Fruit fly (Drosophila melanogaster) whole organism, wandering third instar larva: ENCODE results near the gene spn-D.

Source experiments
- Abd-B ChIP-seq: fragments of >200 bp; optimal IDR thresholded peaks from 2 replicates; lab custom pipeline; 2017; ENCODE audit warnings: missing biosample characterization, missing genetic modification characterization
- CG32264 ChIP-seq: fragments of 200-800 bp; sonication (Bioruptor generic); optimal IDR thresholded peaks from 2 replicates; lab custom pipeline; 2016; ENCODE audit warnings: missing biosample characterization, missing genetic modification characterization
- CG9705 ChIP-seq: fragments of 200-800 bp; sonication (Bioruptor generic); optimal IDR thresholded peaks from 2 replicates; lab custom pipeline; 2018; ENCODE audit warnings: missing biosample characterization, mild to moderate bottlenecking, missing genetic modification characterization
- CrebA ChIP-seq: fragments of 200-800 bp; sonication (Bioruptor generic); optimal IDR thresholded peaks from 2 replicates; lab custom pipeline; 2016; ENCODE audit warnings: missing biosample characterization, mild to moderate bottlenecking, missing genetic modification characterization, borderline replicate concordance
- Dfd ChIP-seq: fragments of >200 bp; optimal IDR thresholded peaks from 2 replicates; lab custom pipeline; 2017; ENCODE audit warnings: missing biosample characterization, missing genetic modification characterization
- Dif ChIP-seq: fragments of 200-275, 200-300 bp; sonication (Bioruptor generic); optimal IDR thresholded peaks from 2 replicates; lab custom pipeline; 2018; ENCODE audit warnings: missing biosample characterization, missing genetic modification characterization; ENCODE audit not compliant: partially characterized antibody
- GATAd ChIP-seq: sonication (Bioruptor generic); optimal IDR thresholded peaks from 2 replicates; lab custom pipeline; 2016; ENCODE audit warnings: missing biosample characterization, missing genetic modification characterization
- HLH106 ChIP-seq: fragments of 200-800 bp; optimal IDR thresholded peaks from 3 replicates; lab custom pipeline; 2019; ENCODE audit warnings: missing biosample characterization, mild to moderate bottlenecking, missing genetic modification characterization, moderate library complexity
- Hnf4 ChIP-seq: fragments of 200-800 bp; sonication (Bioruptor generic); optimal IDR thresholded peaks from 2 replicates; lab custom pipeline; 2016; ENCODE audit warnings: missing biosample characterization, mild to moderate bottlenecking, missing genetic modification characterization
- Hr78 ChIP-seq: fragments of >200 bp; optimal IDR thresholded peaks from 2 replicates; lab custom pipeline; 2017; ENCODE audit warnings: missing biosample characterization, missing genetic modification characterization
- Hr83 ChIP-seq: fragments of 200-300 bp; sonication (Bioruptor generic); optimal IDR thresholded peaks from 2 replicates; lab custom pipeline; 2016; ENCODE audit warnings: missing biosample characterization, mild to moderate bottlenecking, missing genetic modification characterization, moderate library complexity; ENCODE audit not compliant: poor library complexity, severe bottlenecking
- Jra ChIP-seq: sonication (Bioruptor generic); optimal IDR thresholded peaks from 2 replicates; lab custom pipeline; 2016; ENCODE audit warnings: missing biosample characterization, missing genetic modification characterization
- Mio ChIP-seq: sonication (Bioruptor generic); optimal IDR thresholded peaks from 2 replicates; lab custom pipeline; 2016; ENCODE audit warnings: missing biosample characterization, missing genetic modification characterization
- Myc ChIP-seq: fragments of >200 bp; optimal IDR thresholded peaks from 2 replicates; lab custom pipeline; 2017
- N ChIP-seq: fragments of >200 bp; optimal IDR thresholded peaks from 2 replicates; lab custom pipeline; 2018; ENCODE audit warnings: missing biosample characterization, missing external identifiers, missing genetic modification characterization
- OdsH ChIP-seq: fragments of 200-800 bp; sonication (Bioruptor generic); optimal IDR thresholded peaks from 2 replicates; lab custom pipeline; 2016; ENCODE audit warnings: missing biosample characterization, mild to moderate bottlenecking, missing genetic modification characterization
- Rel ChIP-seq, 2 experiments: fragments of 200-800 bp; sonication (Bioruptor generic) in 1 of 2; optimal IDR thresholded peaks; 2 replicates in 1 of 2; 3 replicates in 1 of 2; lab custom pipeline; 2016 to 2019; ENCODE audit warnings: mild to moderate bottlenecking in 2 of 2, missing biosample characterization in 2 of 2, missing genetic modification characterization in 2 of 2, moderate library complexity in 1 of 2
- Sp1 ChIP-seq: fragments of 200-800 bp; sonication (Bioruptor generic); optimal IDR thresholded peaks from 3 replicates; lab custom pipeline; 2019; ENCODE audit warnings: missing biosample characterization, mild to moderate bottlenecking, missing genetic modification characterization, moderate library complexity
- Vsx2 ChIP-seq: fragments of 200-300, 225-300 bp; sonication (Bioruptor generic); optimal IDR thresholded peaks from 2 replicates; lab custom pipeline; 2018; ENCODE audit warnings: missing biosample characterization, missing genetic modification characterization; ENCODE audit not compliant: partially characterized antibody
- br ChIP-seq: fragments of 200-800 bp; sonication (Bioruptor generic); optimal IDR thresholded peaks from 2 replicates; lab custom pipeline; 2016; ENCODE audit warnings: missing biosample characterization, missing genetic modification characterization
- brk ChIP-seq: fragments of 200-800 bp; sonication (Bioruptor generic); optimal IDR thresholded peaks from 2 replicates; lab custom pipeline; 2016; ENCODE audit warnings: missing biosample characterization, mild to moderate bottlenecking, missing genetic modification characterization
- dl ChIP-seq, 2 experiments: fragments of 175-275, 200-275 bp in 1 of 2; fragments of 200-275 bp in 1 of 2; sonication (Bioruptor generic); optimal IDR thresholded peaks; lab custom pipeline; 2018; ENCODE audit warnings: mild to moderate bottlenecking in 2 of 2, missing biosample characterization in 2 of 2, missing genetic modification characterization in 2 of 2, moderate library complexity in 2 of 2; ENCODE audit not compliant: partially characterized antibody in 2 of 2, insufficient read depth in 1 of 2
- dmrt93B ChIP-seq: fragments of 200-800 bp; sonication (Bioruptor generic); optimal IDR thresholded peaks from 2 replicates; lab custom pipeline; 2018; ENCODE audit warnings: missing biosample characterization, mild to moderate bottlenecking, missing genetic modification characterization
- dsf ChIP-seq: sonication (Bioruptor generic); optimal IDR thresholded peaks from 2 replicates; lab custom pipeline; 2016; ENCODE audit warnings: missing biosample characterization, missing genetic modification characterization, borderline replicate concordance
- ey ChIP-seq: fragments of 200-800 bp; sonication (Bioruptor generic); optimal IDR thresholded peaks from 2 replicates; lab custom pipeline; 2016; ENCODE audit warnings: missing biosample characterization, missing genetic modification characterization
- foxo ChIP-seq, 2 experiments: fragments of 200-800 bp; sonication (Bioruptor generic); optimal IDR thresholded peaks; 2 replicates in 1 of 2; 3 replicates in 1 of 2; lab custom pipeline; 2016 to 2017; ENCODE audit warnings: missing biosample characterization in 2 of 2, missing genetic modification characterization in 2 of 2
- fru ChIP-seq: fragments of 200-800 bp; sonication (Bioruptor generic); optimal IDR thresholded peaks from 3 replicates; lab custom pipeline; 2016; ENCODE audit warnings: missing biosample characterization, mild to moderate bottlenecking, missing genetic modification characterization
- h ChIP-seq: fragments of 200-800 bp; sonication (Bioruptor generic); optimal IDR thresholded peaks from 3 replicates; lab custom pipeline; 2016; ENCODE audit warnings: missing biosample characterization, mild to moderate bottlenecking, missing genetic modification characterization
- jim ChIP-seq: fragments of 175-275, 200-325 bp; sonication (Bioruptor generic); optimal IDR thresholded peaks from 2 replicates; lab custom pipeline; 2016; ENCODE audit warnings: missing biosample characterization, mild to moderate bottlenecking, missing genetic modification characterization
- lola ChIP-seq: fragments of >200 bp; optimal IDR thresholded peaks from 2 replicates; lab custom pipeline; 2017; ENCODE audit warnings: missing biosample characterization, missing genetic modification characterization
- pan ChIP-seq: fragments of >200 bp; optimal IDR thresholded peaks from 2 replicates; lab custom pipeline; 2017
- psq ChIP-seq: fragments of 200-800 bp; sonication (Bioruptor generic); optimal IDR thresholded peaks from 3 replicates; lab custom pipeline; 2017; ENCODE audit warnings: missing biosample characterization, mild to moderate bottlenecking, missing genetic modification characterization, moderate library complexity
- rgr ChIP-seq: fragments of 200-800 bp; sonication (Bioruptor generic); optimal IDR thresholded peaks from 3 replicates; lab custom pipeline; 2016; ENCODE audit warnings: missing biosample characterization, mild to moderate bottlenecking, missing genetic modification characterization
- sage ChIP-seq: fragments of 200-800 bp; sonication (Bioruptor generic); optimal IDR thresholded peaks from 2 replicates; lab custom pipeline; 2016; ENCODE audit warnings: missing biosample characterization, mild to moderate bottlenecking, missing genetic modification characterization
- sv ChIP-seq: fragments of 200-800 bp; sonication (Bioruptor generic); optimal IDR thresholded peaks from 3 replicates; lab custom pipeline; 2016; ENCODE audit warnings: missing biosample characterization, missing genetic modification characterization
- tai ChIP-seq: sonication (Bioruptor generic); optimal IDR thresholded peaks from 2 replicates; lab custom pipeline; 2016; ENCODE audit warnings: missing biosample characterization, missing genetic modification characterization
- usp ChIP-seq: fragments of >200 bp; optimal IDR thresholded peaks from 2 replicates; lab custom pipeline; 2017; ENCODE audit warnings: missing biosample characterization, missing genetic modification characterization
- woc ChIP-seq: sonication (Bioruptor generic); optimal IDR thresholded peaks from 2 replicates; lab custom pipeline; 2016; ENCODE audit warnings: missing biosample characterization, mild to moderate bottlenecking, missing genetic modification characterization

spn-D gene

DNA sequence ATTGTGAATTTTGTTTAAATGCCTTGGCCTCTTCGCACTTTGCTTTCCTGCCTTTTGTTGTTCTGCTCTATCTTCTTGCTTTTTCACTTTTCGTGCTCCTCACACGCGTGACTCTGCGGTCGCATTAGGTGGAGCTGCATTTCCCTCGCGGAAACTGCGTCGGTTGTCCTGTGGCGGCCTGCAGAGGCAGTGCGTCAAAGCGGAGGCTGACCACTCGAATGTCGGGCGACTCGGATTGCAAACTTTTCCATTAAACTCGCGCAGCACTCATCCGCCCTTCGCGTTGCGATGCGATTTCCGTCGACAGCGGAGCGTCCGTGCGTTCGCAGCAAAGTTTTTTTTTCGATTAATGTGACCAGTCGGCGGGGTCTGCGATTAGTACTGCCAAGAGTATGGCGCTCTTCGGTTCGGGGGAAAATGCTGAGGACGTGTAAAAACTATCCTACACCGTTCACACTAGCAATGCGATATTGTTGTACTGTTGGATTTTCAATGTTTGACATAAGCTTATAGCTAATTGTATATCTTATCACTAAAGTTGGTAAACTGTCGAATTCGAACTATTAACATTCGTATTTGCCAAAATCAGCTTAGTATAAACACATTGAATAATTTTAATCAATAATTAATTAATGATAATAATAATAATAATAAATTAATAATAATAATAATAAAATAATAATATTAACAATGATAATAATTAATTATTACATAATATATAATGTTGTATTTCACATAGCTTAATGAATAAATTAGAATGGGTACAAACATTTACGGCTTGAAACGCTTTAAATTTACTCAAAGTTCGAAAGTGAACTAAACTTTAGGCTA is 14.6 kb upstream of the spn-D start, which contains the start of gene CG6051:
TSS of gene CG6051 (minus strand) at position 385 of the 831 bp plus-strand sequence.
- TF ChIP-seq rgr (GFP tag; lab: Kevin White, UChicago) (peak; percentile 21), Rel (GFP tag; optimal IDR thresholded peaks at IDR 0.05; lab: Kevin White, UChicago) (no peak), Rel (tag; optimal IDR thresholded peaks at IDR 0.05; lab: Kevin White, UChicago) (peak; percentile 43), sv (GFP tag; lab: Kevin White, UChicago) (no peak), Dif (GFP tag; lab: Kevin White, UChicago) (peak; percentile 35), Hnf4 (peak; percentile 30), foxo (GFP tag; optimal IDR thresholded peaks at IDR 0.05; lab: Kevin White, UChicago) (peak in 1 of 2 experiments; percentile 16), pan (lab: Kevin White, UChicago) (no peak), N (peak; percentile 91), woc (peak; percentile 61), Vsx2 (GFP tag; lab: Kevin White, UChicago) (no peak), Sp1 (peak; percentile 53), HLH106 (tag; lab: Kevin White, UChicago) (peak; percentile 43), jim (no peak), psq (peak; percentile 9), Abd-B (GFP tag; lab: Kevin White, UChicago) (peak; percentile 13), Hr83 (GFP tag; lab: Kevin White, UChicago) (peak; percentile 49), Hr78 (GFP tag; lab: Kevin White, UChicago) (peak; percentile 59), h (GFP tag; lab: Kevin White, UChicago) (peak; percentile 47), Mio (no peak)

DNA sequence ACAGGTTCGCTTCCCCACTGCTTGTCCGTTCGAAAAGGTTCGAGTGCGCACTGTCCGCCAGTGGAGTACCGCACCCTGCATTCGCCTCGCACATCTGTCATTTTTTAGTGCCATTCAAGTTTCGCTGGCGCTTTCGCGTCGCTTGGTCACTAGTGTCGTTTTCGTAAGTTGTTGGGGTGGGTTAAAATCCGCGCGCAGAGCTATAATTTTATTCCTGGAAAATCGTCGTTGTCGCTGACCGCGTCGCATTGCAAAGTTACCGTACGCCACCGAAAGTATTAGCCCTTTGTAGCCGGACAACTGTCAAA is 14.0 kb upstream of the spn-D start, which contains the start of gene Men-b:
TSS of gene Men-b (plus strand) at position 147 of the 308 bp plus-strand sequence.
- TF ChIP-seq Mio: no peak
- TF ChIP-seq Dif (GFP tag; lab: Kevin White, UChicago): no peak
- peak; percentile 52 for TF ChIP-seq Hr83 (GFP tag; lab: Kevin White, UChicago)
- peak; percentile 92 for TF ChIP-seq Myc (lab: Kevin White, UChicago)

DNA sequence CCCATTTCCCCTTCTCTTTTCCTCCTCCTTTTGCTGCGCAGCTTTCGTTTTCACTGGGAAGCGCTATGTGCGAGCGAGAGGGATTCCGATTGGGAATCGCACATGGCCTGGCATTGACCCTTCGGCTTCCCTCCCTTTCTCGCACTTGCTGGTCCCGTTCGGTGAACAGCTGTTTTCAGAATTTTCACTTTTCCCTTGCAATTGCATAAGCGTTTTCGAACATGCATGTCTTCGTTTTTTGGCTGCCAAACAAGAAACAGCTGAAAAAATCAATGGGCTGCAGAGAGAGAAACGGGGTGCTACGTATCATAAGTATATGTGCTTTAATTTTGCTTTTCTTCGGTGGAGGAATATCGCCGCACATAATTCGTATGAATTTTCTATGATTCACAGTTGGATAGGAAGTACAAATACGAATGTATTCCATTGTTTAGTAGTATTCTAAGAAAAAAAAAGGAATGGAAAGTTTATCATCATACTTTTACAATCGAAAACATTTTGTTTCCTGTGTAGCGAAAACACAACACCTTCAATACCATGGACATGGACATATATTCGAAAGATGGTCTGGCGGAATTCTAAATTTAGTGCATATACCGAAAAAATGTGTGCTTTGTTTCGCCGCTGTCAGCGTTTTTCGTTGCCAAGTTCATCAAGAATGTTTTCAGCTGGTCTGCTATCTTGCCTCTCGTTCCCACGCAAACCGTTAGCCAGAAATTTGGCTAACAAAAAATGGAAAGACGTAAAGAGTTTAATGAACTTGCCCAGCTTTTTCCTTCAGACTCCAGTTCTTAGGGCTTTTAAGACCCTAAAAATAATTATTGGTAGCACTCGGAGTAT is 13.2 kb upstream of the spn-D start:
- TF ChIP-seq OdsH: peak; percentile 42
- TF ChIP-seq CG9705 (GFP tag; lab: Kevin White, UChicago): peak; percentile 49
- TF ChIP-seq usp (GFP tag; lab: Kevin White, UChicago): no peak
- TF ChIP-seq Jra (GFP tag; lab: Kevin White, UChicago): no peak
- peak; percentile 35 for TF ChIP-seq psq
- TF ChIP-seq dl (GFP tag; optimal IDR thresholded peaks at IDR 0.05; lab: Kevin White, UChicago; ENCODE audit: insufficient read depth in 1 of 2, partially characterized antibody in 2 of 2): no peak
- TF ChIP-seq CG32264 (GFP tag; lab: Kevin White, UChicago): peak; percentile 37
- TF ChIP-seq CrebA: no peak
- TF ChIP-seq lola: no peak
- TF ChIP-seq Myc (lab: Kevin White, UChicago): no peak
- peak; percentile 51 for TF ChIP-seq dmrt93B (GFP tag; lab: Kevin White, UChicago)
- TF ChIP-seq Hr78 (GFP tag; lab: Kevin White, UChicago): no peak
- no peak for TF ChIP-seq GATAd
- TF ChIP-seq Rel (GFP tag; optimal IDR thresholded peaks at IDR 0.05; lab: Kevin White, UChicago): no peak
- no peak for TF ChIP-seq Rel (tag; optimal IDR thresholded peaks at IDR 0.05; lab: Kevin White, UChicago)
- peak in 1 of 2 experiments; percentile 62 for TF ChIP-seq foxo (GFP tag; optimal IDR thresholded peaks at IDR 0.05; lab: Kevin White, UChicago)
- no peak for TF ChIP-seq Dfd
- no peak for TF ChIP-seq pan (lab: Kevin White, UChicago)
- peak; percentile 53 for TF ChIP-seq h (GFP tag; lab: Kevin White, UChicago)
- peak; percentile 64 for TF ChIP-seq ey
- TF ChIP-seq br (GFP tag; lab: Kevin White, UChicago): peak; percentile 76
- no peak for TF ChIP-seq N
- TF ChIP-seq fru (GFP tag; lab: Kevin White, UChicago): peak; percentile 76
- peak; percentile 73 for TF ChIP-seq HLH106 (tag; lab: Kevin White, UChicago)
- no peak for TF ChIP-seq sage (GFP tag; lab: Kevin White, UChicago)
- peak; percentile 29 for TF ChIP-seq Hnf4
- TF ChIP-seq tai (GFP tag; lab: Kevin White, UChicago): no peak
- no peak for TF ChIP-seq dsf
- no peak for TF ChIP-seq Mio
- TF ChIP-seq Dif (GFP tag; lab: Kevin White, UChicago): no peak
- TF ChIP-seq jim: no peak
- TF ChIP-seq Abd-B (GFP tag; lab: Kevin White, UChicago): no peak
- TF ChIP-seq brk (GFP tag; lab: Kevin White, UChicago): peak; percentile 43
- peak; percentile 57 for TF ChIP-seq rgr (GFP tag; lab: Kevin White, UChicago)
- TF ChIP-seq Vsx2 (GFP tag; lab: Kevin White, UChicago): no peak
- TF ChIP-seq woc: peak; percentile 45
- peak; percentile 65 for TF ChIP-seq Sp1
- TF ChIP-seq Hr83 (GFP tag; lab: Kevin White, UChicago): no peak
- TF ChIP-seq sv (GFP tag; lab: Kevin White, UChicago): no peak
